Fruit fly (Drosophila melanogaster): ENCODE measurements around the gene tfc.

Gene tfc

DNA sequence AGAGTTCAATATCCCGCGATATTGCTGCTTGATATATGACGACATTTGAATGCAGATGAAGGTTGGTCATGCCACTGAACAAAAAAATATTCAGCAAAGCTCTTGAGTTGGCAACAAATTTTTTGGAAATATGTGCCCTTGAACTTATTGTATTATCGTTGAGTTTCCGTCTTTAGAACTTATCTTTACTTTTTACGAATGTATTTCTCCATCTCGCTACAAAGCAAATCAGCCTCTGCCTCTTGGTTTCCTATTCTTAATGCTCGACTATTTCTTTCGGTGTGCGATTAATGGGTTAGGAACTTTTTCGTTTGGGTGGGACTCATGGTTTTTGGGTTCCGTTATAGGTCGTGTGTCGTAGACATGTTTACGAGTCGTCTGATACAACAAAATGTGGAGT lies 66.9 kb downstream of the tfc start (continued):
- TF ChIP-seq Lpt (GFP tag; optimal IDR thresholded peaks at IDR 0.05) = no peak
- TF ChIP-seq yki (optimal IDR thresholded peaks at IDR 0.05) = no peak
- TF ChIP-seq fd96Cb (tag; optimal IDR thresholded peaks at IDR 0.05) = peak; percentile 76
- peak; percentile 67 for TF ChIP-seq trem (tag; optimal IDR thresholded peaks at IDR 0.05)
- peak; percentile 49 for TF ChIP-seq ATbp (GFP tag; optimal IDR thresholded peaks at IDR 0.05)
- TF ChIP-seq dmrt11E (tag; optimal IDR thresholded peaks at IDR 0.05) = peak; percentile 88
- TF ChIP-seq Gug (GFP tag; IDR thresholded peaks at IDR 0.05) = peak; percentile 37; the same call in 1 of the 4 replicates
- TF ChIP-seq CG1233 (GFP tag; optimal IDR thresholded peaks at IDR 0.05) = peak; percentile 13
- TF ChIP-seq CG12391 (tag; optimal IDR thresholded peaks at IDR 0.05) = peak; percentile 80
- peak; percentile 40 for TF ChIP-seq Mad (GFP tag; optimal IDR thresholded peaks at IDR 0.05)
- no peak for TF ChIP-seq CrebB (tag; optimal IDR thresholded peaks at IDR 0.05)
- no peak for TF ChIP-seq ato (GFP tag; IDR thresholded peaks at IDR 0.05; ENCODE audit: partially characterized antibody)
- peak; percentile 49 for TF ChIP-seq Lhr (GFP tag; optimal IDR thresholded peaks at IDR 0.05)
- peak; percentile 40 for TF ChIP-seq Fer3 (tag; optimal IDR thresholded peaks at IDR 0.05)
- TF ChIP-seq dpn (GFP tag; optimal IDR thresholded peaks at IDR 0.05) = peak; percentile 60 to 75
- TF ChIP-seq CG10431 (GFP tag; optimal IDR thresholded peaks at IDR 0.05) = peak; percentile 55
- peak; percentile 39; the same call in 1 of the 2 replicates for TF ChIP-seq CG32532 (GFP tag; IDR thresholded peaks at IDR 0.05)
- peak; percentile 81 for TF ChIP-seq Antp (GFP tag; optimal IDR thresholded peaks at IDR 0.05)
- peak; percentile 63 for TF ChIP-seq CG10267 (tag; optimal IDR thresholded peaks at IDR 0.05)
- no peak for TF ChIP-seq CG14860 (GFP tag; IDR thresholded peaks at IDR 0.05; ENCODE audit: partially characterized antibody)
- peak; percentile 90 for TF ChIP-seq CG15601 (tag; optimal IDR thresholded peaks at IDR 0.05)
- TF ChIP-seq CG8924 (tag; optimal IDR thresholded peaks at IDR 0.05) = peak; percentile 78
- no peak for TF ChIP-seq HLH4C (GFP tag; IDR thresholded peaks at IDR 0.05; ENCODE audit: partially characterized antibody)
- TF ChIP-seq cad (GFP tag; optimal IDR thresholded peaks at IDR 0.05) = no peak
- TF ChIP-seq zf30C (GFP tag; optimal IDR thresholded peaks at IDR 0.05) = peak; percentile 72
- TF ChIP-seq so (GFP tag; IDR thresholded peaks at IDR 0.05) = 0 out of 3 replicates have a peak, but pooled peaks have one; percentile 45
- TF ChIP-seq crc (GFP tag; optimal IDR thresholded peaks at IDR 0.05) = peak; percentile 38
- TF ChIP-seq crol (GFP tag; IDR thresholded peaks at IDR 0.05) = no peak
- TF ChIP-seq CG4820 (GFP tag; optimal IDR thresholded peaks at IDR 0.05) = peak; percentile 74
- no peak for TF ChIP-seq dmrt99B (tag; optimal IDR thresholded peaks at IDR 0.05)
- peak; percentile 40; the same call in 1 of the 2 replicates for TF ChIP-seq CG14441 (GFP tag; IDR thresholded peaks at IDR 0.05)
- peak; percentile 48; the same call in 1 of the 3 replicates for TF ChIP-seq CG14050 (GFP tag; IDR thresholded peaks at IDR 0.05)
- TF ChIP-seq Atf-2 (GFP tag; optimal IDR thresholded peaks at IDR 0.05) = peak; percentile 57
- peak; percentile 53 for TF ChIP-seq CG1792 (GFP tag; optimal IDR thresholded peaks at IDR 0.05)
- TF ChIP-seq CG9437 (GFP tag; optimal IDR thresholded peaks at IDR 0.05) = peak; percentile 60
- TF ChIP-seq CG10654 (GFP tag; optimal IDR thresholded peaks at IDR 0.05) = peak; percentile 49
- peak; percentile 30 for TF ChIP-seq CG9876 (GFP tag; optimal IDR thresholded peaks at IDR 0.05)
- TF ChIP-seq CoRest (tag; optimal IDR thresholded peaks at IDR 0.05) = peak; percentile 78
- TF ChIP-seq luna (GFP tag; optimal IDR thresholded peaks at IDR 0.05) = no peak
- no peak for TF ChIP-seq Tbp (GFP tag; optimal IDR thresholded peaks at IDR 0.05)
- no peak for TF ChIP-seq jigr1 (GFP tag; IDR thresholded peaks at IDR 0.05)
- TF ChIP-seq CG12744 (GFP tag; optimal IDR thresholded peaks at IDR 0.05) = no peak
- peak; percentile 23; the same call in 1 of the 3 replicates for TF ChIP-seq CG34422 (GFP tag; IDR thresholded peaks at IDR 0.05)
- TF ChIP-seq nerfin-1 (tag; optimal IDR thresholded peaks at IDR 0.05) = peak; percentile 58
- TF ChIP-seq BtbVII (GFP tag; optimal IDR thresholded peaks at IDR 0.05) = peak; percentile 44
- TF ChIP-seq CG12659 (GFP tag; optimal IDR thresholded peaks at IDR 0.05) = peak; percentile 50
- TF ChIP-seq lab (GFP tag; optimal IDR thresholded peaks at IDR 0.05) = peak; percentile 34
- TF ChIP-seq B-H2 (GFP tag; optimal IDR thresholded peaks at IDR 0.05) = no peak
- no peak for TF ChIP-seq CG17912 (GFP tag; optimal IDR thresholded peaks at IDR 0.05)
- no peak for TF ChIP-seq CkIIα-i1 (GFP tag; IDR thresholded peaks at IDR 0.05)
- no peak for TF ChIP-seq Poxn (GFP tag; IDR thresholded peaks at IDR 0.05)

All from whole organism, embryonic.